Fruit fly (Drosophila melanogaster): ENCODE measurements around the gene CG11322.

DNA sequence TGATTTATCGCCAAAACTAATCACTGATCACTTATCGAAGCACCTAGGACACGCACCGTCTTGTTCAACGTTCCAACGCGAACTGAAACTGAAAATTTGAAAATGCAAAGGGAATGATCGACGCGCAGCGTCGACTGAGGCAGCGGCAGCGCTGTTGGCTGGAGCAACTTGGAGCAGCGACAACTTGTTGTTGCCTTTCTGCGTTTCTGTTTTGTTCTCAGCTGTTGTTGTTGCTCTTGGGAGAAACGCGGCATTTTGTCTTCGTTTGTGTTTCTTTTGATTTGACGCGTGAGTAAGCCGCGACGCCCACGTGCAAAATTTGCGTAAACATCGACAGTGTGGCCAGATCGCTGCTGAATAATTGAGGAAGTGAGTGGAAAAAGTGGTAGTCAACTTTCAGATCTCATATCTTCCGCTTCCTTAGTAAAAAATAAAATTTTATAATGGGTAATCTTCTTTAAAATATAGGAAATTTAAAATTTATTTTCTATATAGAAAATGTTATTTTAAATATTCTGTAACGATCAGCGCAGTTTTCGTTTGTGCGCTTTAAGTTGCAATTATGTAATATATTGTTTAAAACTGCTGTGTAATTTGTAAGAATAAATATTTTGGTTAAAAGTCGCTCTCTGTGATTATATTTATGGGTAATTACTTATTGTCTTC lies 50.3 kb downstream of the CG11322 start, which contains the start of gene Tsp:
- TF ChIP-seq CG3163 (GFP tag; optimal IDR thresholded peaks at IDR 0.05): no peak
- no peak for TF ChIP-seq h (optimal IDR thresholded peaks at IDR 0.05)
- no peak for TF ChIP-seq CG10431 (GFP tag; optimal IDR thresholded peaks at IDR 0.05)
- TF ChIP-seq cg (GFP tag; optimal IDR thresholded peaks at IDR 0.05): no peak
- peak; percentile 3 for TF ChIP-seq CG18262 (tag; optimal IDR thresholded peaks at IDR 0.05)
- no peak for TF ChIP-seq CG3838 (GFP tag; optimal IDR thresholded peaks at IDR 0.05)
- TF ChIP-seq dm (GFP tag; optimal IDR thresholded peaks at IDR 0.05): peak; percentile 68
- no peak for TF ChIP-seq pnt (GFP tag; optimal IDR thresholded peaks at IDR 0.05)
- no peak for TF ChIP-seq knrl (GFP tag; IDR thresholded peaks at IDR 0.05; ENCODE audit: partially characterized antibody)
- no peak for TF ChIP-seq danr (GFP tag; IDR thresholded peaks at IDR 0.05)
- peak; percentile 82 for TF ChIP-seq CG12769 (tag; optimal IDR thresholded peaks at IDR 0.05)
- no peak for TF ChIP-seq CG11085 (GFP tag; IDR thresholded peaks at IDR 0.05)

Data from whole organism, embryonic.